Fruit fly (Drosophila melanogaster): ENCODE measurements around the gene CG13361.

DNA sequence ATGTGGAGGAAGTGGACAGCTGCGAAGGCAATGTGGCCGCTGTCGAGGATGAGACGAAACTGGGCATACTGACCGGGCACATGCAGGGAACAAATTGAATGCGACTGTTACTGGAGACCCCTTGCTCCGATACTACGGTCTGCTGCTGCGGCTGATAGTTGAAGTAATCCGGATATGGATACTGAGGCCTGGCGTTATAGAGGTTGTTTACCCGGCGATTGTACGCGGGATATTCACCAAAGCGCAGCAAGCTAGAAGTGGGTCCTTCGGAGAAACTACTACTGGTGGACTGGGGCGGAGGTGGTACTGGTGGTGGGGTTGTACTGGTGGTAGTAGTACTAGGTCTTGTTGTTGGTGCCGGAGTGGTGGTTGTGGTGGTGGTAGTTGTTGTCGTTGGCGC, 3.4 kb downstream of the CG13361 start, which contains the start of gene CG5254:
- no peak for TF ChIP-seq woc (GFP tag; optimal IDR thresholded peaks at IDR 0.05)
- TF ChIP-seq Dfd (GFP tag; optimal IDR thresholded peaks at IDR 0.05), result no peak
- TF ChIP-seq Sp1 (GFP tag; optimal IDR thresholded peaks at IDR 0.05), result no peak
- no peak for TF ChIP-seq Dif (GFP tag; optimal IDR thresholded peaks at IDR 0.05; ENCODE audit: partially characterized antibody)
- TF ChIP-seq pan (optimal IDR thresholded peaks at IDR 0.05), result no peak
- no peak for TF ChIP-seq GATAd (GFP tag; optimal IDR thresholded peaks at IDR 0.05)

Measured in whole organism, wandering third instar larva.